Worm (Caenorhabditis elegans) whole organism, L3 larva: ENCODE measurements around the gene C33G8.13.

Experiments used
- ZK546.5 ChIP-seq: sonication (generic microtip); optimal IDR thresholded peaks from 2 replicates; lab custom pipeline; 2017; ENCODE audit warnings: missing biosample characterization, missing genetic modification characterization
- aly-2 ChIP-seq: fragments of 150-350 bp; optimal IDR thresholded peaks from 2 replicates; lab custom pipeline; 2014; ENCODE audit warnings: missing biosample characterization, missing genetic modification characterization
- ama-1 ChIP-seq: fragments of 150-350 bp; optimal IDR thresholded peaks from 2 replicates; lab custom pipeline; 2018
- ceh-16 ChIP-seq: sonication (generic microtip); optimal IDR thresholded peaks from 2 replicates; lab custom pipeline; 2017; ENCODE audit warnings: missing biosample characterization, missing genetic modification characterization
- ceh-28 ChIP-seq: fragments of 150-350 bp; optimal IDR thresholded peaks from 2 replicates; lab custom pipeline; 2014; ENCODE audit warnings: missing biosample characterization, missing genetic modification reagents, missing genetic modification characterization
- ceh-82 ChIP-seq: fragments of 150-350 bp; optimal IDR thresholded peaks from 2 replicates; lab custom pipeline; 2014; ENCODE audit warnings: missing biosample characterization, missing genetic modification characterization
- daf-12 ChIP-seq: fragments of 150-350 bp; optimal IDR thresholded peaks from 2 replicates; lab custom pipeline; 2014; ENCODE audit warnings: missing biosample characterization, missing genetic modification reagents, missing genetic modification characterization
- egl-27 ChIP-seq: sonication (generic microtip); optimal IDR thresholded peaks from 4 replicates; lab custom pipeline; 2017; ENCODE audit warnings: missing biosample characterization, missing genetic modification reagents, missing genetic modification characterization
- egl-5 ChIP-seq: fragments of 150-350 bp; optimal IDR thresholded peaks from 2 replicates; lab custom pipeline; 2017; ENCODE audit warnings: missing biosample characterization, missing genetic modification reagents, missing genetic modification characterization, inconsistent platforms
- elt-1 ChIP-seq: fragments of 150-350 bp; optimal IDR thresholded peaks from 2 replicates; lab custom pipeline; 2014; ENCODE audit warnings: missing biosample characterization, missing genetic modification characterization
- elt-2 ChIP-seq: sonication (generic microtip); optimal IDR thresholded peaks from 2 replicates; lab custom pipeline; 2016; ENCODE audit warnings: missing genetic modification reagents, mild to moderate bottlenecking, missing genetic modification characterization, missing compliant biosample characterization
- elt-3 ChIP-seq, 3 experiments: fragments of 150-350 bp in 1 of 3; sonication (generic microtip) in 2 of 3; optimal IDR thresholded peaks; 2 replicates in 2 of 3; 4 replicates in 1 of 3; lab custom pipeline; 2014 to 2017; ENCODE audit warnings: missing biosample characterization in 3 of 3, missing genetic modification characterization in 3 of 3
- eor-1 ChIP-seq, 2 experiments: fragments of 150-350 bp; optimal IDR thresholded peaks; 2 replicates each; lab custom pipeline; 2014 to 2018; ENCODE audit warnings: missing biosample characterization in 2 of 2, missing genetic modification characterization in 2 of 2
- fkh-10 ChIP-seq: sonication (generic microtip); optimal IDR thresholded peaks from 2 replicates; lab custom pipeline; 2017; ENCODE audit warnings: missing biosample characterization, missing genetic modification reagents, missing genetic modification characterization
- fos-1 ChIP-seq: fragments of 150-350 bp; optimal IDR thresholded peaks from 2 replicates; lab custom pipeline; 2014; ENCODE audit warnings: missing biosample characterization, missing genetic modification characterization
- hmg-11 ChIP-seq: sonication (generic microtip); optimal IDR thresholded peaks from 2 replicates; lab custom pipeline; 2016; ENCODE audit warnings: missing genetic modification characterization, missing compliant biosample characterization
- jun-1 ChIP-seq: fragments of 150-350 bp; optimal IDR thresholded peaks from 2 replicates; lab custom pipeline; 2014; ENCODE audit warnings: missing biosample characterization, missing genetic modification reagents, missing genetic modification characterization
- lin-15B ChIP-seq: fragments of 150-350 bp; optimal IDR thresholded peaks from 2 replicates; lab custom pipeline; 2014; ENCODE audit warnings: missing biosample characterization, missing genetic modification characterization
- lin-39 ChIP-seq: fragments of 150-350 bp; optimal IDR thresholded peaks from 2 replicates; lab custom pipeline; 2018; ENCODE audit warnings: missing biosample characterization, missing genetic modification reagents, missing genetic modification characterization
- lsy-12 ChIP-seq: sonication (generic microtip); optimal IDR thresholded peaks from 2 replicates; lab custom pipeline; 2016; ENCODE audit warnings: mild to moderate bottlenecking, missing genetic modification characterization, missing compliant biosample characterization
- mdl-1 ChIP-seq: fragments of 150-350 bp; optimal IDR thresholded peaks from 2 replicates; lab custom pipeline; 2014; ENCODE audit warnings: missing biosample characterization, missing genetic modification characterization
- mml-1 ChIP-seq: fragments of 150-350 bp; sonication (generic microtip); optimal IDR thresholded peaks from 3 replicates; lab custom pipeline; 2014; ENCODE audit warnings: missing biosample characterization, missing genetic modification characterization
- nhr-12 ChIP-seq: fragments of 150-350 bp; optimal IDR thresholded peaks from 2 replicates; lab custom pipeline; 2014; ENCODE audit warnings: missing biosample characterization, missing genetic modification characterization
- nhr-23 ChIP-seq: fragments of 150-350 bp; optimal IDR thresholded peaks from 2 replicates; lab custom pipeline; 2014; ENCODE audit warnings: missing biosample characterization, missing genetic modification reagents, missing genetic modification characterization
- nhr-237 ChIP-seq: fragments of 150-350 bp; optimal IDR thresholded peaks from 2 replicates; lab custom pipeline; 2014; ENCODE audit warnings: missing biosample characterization, missing genetic modification characterization
- nhr-25 ChIP-seq: sonication (generic microtip); optimal IDR thresholded peaks from 2 replicates; lab custom pipeline; 2017; ENCODE audit warnings: missing biosample characterization, missing genetic modification characterization
- nhr-28 ChIP-seq: fragments of 150-350 bp; optimal IDR thresholded peaks from 2 replicates; lab custom pipeline; 2014; ENCODE audit warnings: missing biosample characterization, missing genetic modification characterization
- nhr-43 ChIP-seq: sonication (generic microtip); optimal IDR thresholded peaks from 2 replicates; lab custom pipeline; 2016; ENCODE audit warnings: mild to moderate bottlenecking, missing genetic modification characterization, missing compliant biosample characterization; ENCODE audit not compliant: poor library complexity, severe bottlenecking
- nhr-76 ChIP-seq: fragments of 150-350 bp; sonication (generic microtip); optimal IDR thresholded peaks from 5 replicates; lab custom pipeline; 2014; ENCODE audit warnings: missing biosample characterization, missing genetic modification characterization
- pqm-1 ChIP-seq: fragments of 150-350 bp; optimal IDR thresholded peaks from 2 replicates; lab custom pipeline; 2017; ENCODE audit warnings: missing biosample characterization, missing genetic modification characterization, inconsistent platforms
- snpc-4 ChIP-seq: fragments of 150-350 bp; optimal IDR thresholded peaks from 2 replicates; lab custom pipeline; 2014; ENCODE audit warnings: missing biosample characterization, missing genetic modification characterization
- tbx-2 ChIP-seq: sonication (generic microtip); optimal IDR thresholded peaks from 2 replicates; lab custom pipeline; 2016; ENCODE audit warnings: mild to moderate bottlenecking, missing genetic modification characterization, missing compliant biosample characterization
- unc-39 ChIP-seq: sonication (generic microtip); optimal IDR thresholded peaks from 4 replicates; lab custom pipeline; 2017; ENCODE audit warnings: missing biosample characterization, missing genetic modification characterization
- unc-62 ChIP-seq: fragments of 150-350 bp; sonication (generic microtip); optimal IDR thresholded peaks from 4 replicates; lab custom pipeline; 2014; ENCODE audit warnings: missing biosample characterization, missing genetic modification reagents, missing genetic modification characterization
- zag-1 ChIP-seq: fragments of 150-350 bp; optimal IDR thresholded peaks from 2 replicates; lab custom pipeline; 2014; ENCODE audit warnings: missing biosample characterization, missing genetic modification characterization
- ztf-11 ChIP-seq: fragments of 150-350 bp; optimal IDR thresholded peaks from 2 replicates; lab custom pipeline; 2014; ENCODE audit warnings: missing biosample characterization, missing genetic modification characterization
- ztf-4 ChIP-seq: fragments of 150-350 bp; optimal IDR thresholded peaks from 2 replicates; lab custom pipeline; 2014; ENCODE audit warnings: missing biosample characterization, missing genetic modification characterization

C33G8.13 gene

DNA sequence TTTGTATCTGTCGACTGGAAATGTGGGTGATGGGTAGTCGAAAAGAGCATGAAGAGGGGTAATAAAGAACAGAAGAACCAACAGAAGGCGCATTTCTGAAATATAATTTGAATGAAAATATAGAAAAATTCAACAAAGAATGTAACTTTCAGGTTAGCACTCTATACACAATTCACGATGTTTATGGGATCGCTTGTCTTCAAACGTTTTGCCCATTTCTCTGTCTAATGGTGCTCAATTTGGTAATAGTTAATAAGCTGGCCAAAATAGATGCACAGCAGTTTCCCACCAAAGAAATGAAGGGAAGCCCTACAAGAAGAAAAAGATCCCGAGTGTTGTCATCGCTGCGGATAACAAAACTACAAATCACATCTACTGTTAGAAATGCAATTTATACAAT is 31.7 kb upstream of the C33G8.13 start, which contains the start of gene F20A1.8:
Gene F20A1.8 (minus strand): TSS at position 101 of the 400 bp plus-strand sequence.
- no peak for TF ChIP-seq ama-1 (lab: Kevin White, UChicago)
- TF ChIP-seq ztf-4: no peak
- no peak for TF ChIP-seq nhr-76 (tag; lab: Kevin White, UChicago)
- no peak for TF ChIP-seq nhr-23
- no peak for TF ChIP-seq lin-39 (tag; lab: Kevin White, UChicago)
- TF ChIP-seq fos-1 (tag; lab: Kevin White, UChicago): no peak
- TF ChIP-seq mdl-1 (tag; lab: Kevin White, UChicago): no peak
- TF ChIP-seq aly-2 (tag; lab: Kevin White, UChicago): no peak
- no peak for TF ChIP-seq eor-1 (tag; optimal IDR thresholded peaks at IDR 0.05; lab: Kevin White, UChicago)
- TF ChIP-seq tbx-2 (tag; lab: Kevin White, UChicago): no peak
- TF ChIP-seq ceh-82: no peak
- TF ChIP-seq elt-1 (tag; lab: Kevin White, UChicago): no peak
- no peak for TF ChIP-seq fkh-10 (GFP tag; lab: Kevin White, UChicago)
- TF ChIP-seq, all 47 proteins: peak for 0

DNA sequence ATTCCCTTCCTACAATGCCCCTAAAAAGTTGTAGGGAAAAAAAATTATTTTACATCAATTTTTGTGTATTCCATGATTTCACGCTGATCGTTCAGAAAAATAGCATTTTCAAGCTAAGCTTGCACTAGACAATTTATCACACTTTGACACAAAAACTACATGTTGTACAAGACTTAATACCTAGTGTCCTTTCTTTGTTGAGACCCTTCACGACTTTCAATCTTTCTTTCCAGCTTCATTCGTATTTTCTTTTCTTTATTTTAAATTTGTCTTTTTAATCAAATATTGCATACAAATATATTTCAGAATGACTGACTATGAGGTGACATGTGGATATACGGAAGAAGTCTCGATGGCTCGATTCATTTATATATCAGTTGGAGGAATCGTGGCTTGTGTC is 30.2 kb upstream of the C33G8.13 start, which contains the start of gene F20A1.2:
Gene F20A1.2 (plus strand): TSS at position 301 of the 400 bp plus-strand sequence.
- TF ChIP-seq nhr-28 (no peak), nhr-43 (tag; lab: Kevin White, UChicago) (no peak), jun-1 (tag; lab: Kevin White, UChicago) (no peak), zag-1 (tag; lab: Kevin White, UChicago) (no peak), nhr-25 (tag; lab: Kevin White, UChicago) (no peak), lin-15B (tag; lab: Kevin White, UChicago) (no peak), ceh-28 (no peak), unc-39 (tag; lab: Kevin White, UChicago) (no peak), hmg-11 (no peak), daf-12 (tag; lab: Kevin White, UChicago) (no peak), egl-5 (tag; lab: Kevin White, UChicago) (no peak), nhr-237 (tag; lab: Kevin White, UChicago) (no peak), nhr-12 (tag; lab: Kevin White, UChicago) (no peak), ceh-16 (tag; lab: Kevin White, UChicago) (no peak), unc-62 (no peak), ceh-82 (no peak), ztf-11 (tag; lab: Kevin White, UChicago) (no peak)

ce11 chrV:7036475-7036874 is 20.7 kb upstream of the C33G8.13 start, which contains the start of gene twk-11:
Gene twk-11, minus strand, starts transcription at chrV:7036575.
- no peak for TF ChIP-seq snpc-4 (tag; lab: Kevin White, UChicago)
- TF ChIP-seq mml-1: no peak
- no peak for TF ChIP-seq pqm-1 (tag; lab: Kevin White, UChicago)
- TF ChIP-seq nhr-237 (tag; lab: Kevin White, UChicago): no peak
- TF ChIP-seq unc-62: no peak
- TF ChIP-seq, all 47 proteins: peak for 0

DNA sequence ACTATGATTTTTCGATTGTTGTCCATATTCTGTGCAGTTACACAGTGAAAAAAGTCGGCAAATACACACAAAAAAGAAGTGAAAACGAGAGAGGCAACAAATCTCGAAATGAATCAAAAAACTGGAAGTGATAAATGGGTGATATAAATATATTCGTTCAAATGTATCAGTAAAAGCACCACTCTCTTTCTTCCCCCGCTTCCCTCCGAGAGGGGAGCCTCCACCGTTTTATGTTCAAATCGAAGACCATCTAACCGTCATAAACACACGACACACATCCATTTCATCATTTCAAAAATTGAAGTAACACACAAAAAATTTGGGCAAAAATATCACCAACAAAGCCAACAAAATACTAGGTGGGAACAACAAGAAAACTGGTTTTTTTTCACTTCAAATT is 11.3 kb upstream of the C33G8.13 start, which contains the start of gene F20A1.6:
Gene F20A1.6 (minus strand): TSS at position 101 of the 400 bp plus-strand sequence.
- TF ChIP-seq mdl-1 (tag; lab: Kevin White, UChicago) (no peak), ZK546.5 (tag; lab: Kevin White, UChicago) (no peak), fos-1 (tag; lab: Kevin White, UChicago) (no peak), ceh-82 (no peak), nhr-12 (tag; lab: Kevin White, UChicago) (no peak), mml-1 (no peak), jun-1 (tag; lab: Kevin White, UChicago) (no peak), ztf-11 (tag; lab: Kevin White, UChicago) (no peak), egl-27 (tag; lab: Kevin White, UChicago) (no peak), lsy-12 (tag; lab: Kevin White, UChicago) (no peak), unc-39 (tag; lab: Kevin White, UChicago) (no peak), nhr-43 (tag; lab: Kevin White, UChicago) (no peak), elt-3 (tag; optimal IDR thresholded peaks at IDR 0.05; lab: Kevin White, UChicago) (no peak), pqm-1 (tag; lab: Kevin White, UChicago) (no peak), ztf-4 (no peak), ama-1 (lab: Kevin White, UChicago) (no peak), zag-1 (tag; lab: Kevin White, UChicago) (no peak), elt-2 (no peak)
